Fruit fly (Drosophila melanogaster) whole organism, pupa: ENCODE results near the gene fok.

Source experiments
- CG10348 ChIP-seq: fragments of 200-800 bp; sonication (Bioruptor generic); IDR thresholded peaks from 2 replicates; pipeline ENCODE4 v1.3.6; 2022; ENCODE audit warnings: missing biosample characterization, missing genetic modification characterization
- CG12605 ChIP-seq: fragments of 200-800 bp; sonication (Bioruptor generic); IDR thresholded peaks from 2 replicates; pipeline ENCODE4 v1.3.6; 2022; ENCODE audit warnings: missing biosample characterization, missing genetic modification characterization
- CG13204 ChIP-seq: fragments of 200-800 bp; sonication (Bioruptor generic); optimal IDR thresholded peaks from 2 replicates; lab custom pipeline; 2018; ENCODE audit warnings: missing biosample characterization, mild to moderate bottlenecking, missing genetic modification characterization, moderate library complexity
- CG14655 ChIP-seq: fragments of 200-800 bp; sonication (Bioruptor generic); optimal IDR thresholded peaks from 3 replicates; lab custom pipeline; 2017; ENCODE audit warnings: mild to moderate bottlenecking, missing biosample characterization, missing genetic modification reagents, missing genetic modification characterization
- CG15710 ChIP-seq: fragments of 200-800 bp; sonication (Bioruptor generic); optimal IDR thresholded peaks from 2 replicates; lab custom pipeline; 2018; ENCODE audit warnings: missing biosample characterization, mild to moderate bottlenecking, missing genetic modification characterization, moderate library complexity
- CG17806 ChIP-seq: fragments of 200-800 bp; sonication (Bioruptor generic); optimal IDR thresholded peaks from 2 replicates; lab custom pipeline; 2018; ENCODE audit warnings: missing biosample characterization, mild to moderate bottlenecking, missing genetic modification characterization, moderate library complexity
- CG32121 ChIP-seq: fragments of 200-800 bp; sonication (Bioruptor generic); IDR thresholded peaks from 2 replicates; pipeline ENCODE4 v1.3.6; 2022; ENCODE audit warnings: missing biosample characterization, missing genetic modification characterization
- CG34367 ChIP-seq: fragments of 200-800 bp; sonication (Bioruptor generic); optimal IDR thresholded peaks from 2 replicates; lab custom pipeline; 2018; ENCODE audit warnings: missing biosample characterization, mild to moderate bottlenecking, missing genetic modification characterization
- CG4496 ChIP-seq: fragments of 200-800 bp; sonication (Bioruptor generic); IDR thresholded peaks from 3 replicates; pipeline ENCODE4 v1.3.6; 2022; ENCODE audit warnings: missing biosample characterization, missing genetic modification characterization
- CG8159 ChIP-seq: fragments of 200-800 bp; sonication (Bioruptor generic); optimal IDR thresholded peaks from 3 replicates; lab custom pipeline; 2018; ENCODE audit warnings: missing biosample characterization, mild to moderate bottlenecking, missing genetic modification characterization, moderate library complexity
- CG8301 ChIP-seq: fragments of 200-800 bp; sonication (Bioruptor generic); optimal IDR thresholded peaks from 2 replicates; lab custom pipeline; 2018; ENCODE audit warnings: missing biosample characterization, mild to moderate bottlenecking, missing genetic modification characterization
- CG9948 ChIP-seq: fragments of 200-800 bp; sonication (Bioruptor generic); optimal IDR thresholded peaks from 2 replicates; lab custom pipeline; 2018; ENCODE audit warnings: missing biosample characterization, mild to moderate bottlenecking, missing genetic modification characterization, moderate library complexity
- D1 ChIP-seq: fragments of 200-800 bp; sonication (Bioruptor generic); optimal IDR thresholded peaks from 2 replicates; lab custom pipeline; 2018; ENCODE audit warnings: missing biosample characterization, mild to moderate bottlenecking, missing genetic modification characterization, moderate library complexity
- EcR ChIP-seq: fragments of 200-800 bp; sonication (Bioruptor generic); optimal IDR thresholded peaks from 3 replicates; lab custom pipeline; 2019; ENCODE audit warnings: missing biosample characterization, missing genetic modification characterization, mild to moderate bottlenecking, moderate library complexity, missing genetic modification reagents
- Ets98B ChIP-seq: fragments of 200-800 bp; sonication (Bioruptor generic); IDR thresholded peaks from 2 replicates; pipeline ENCODE4 v1.3.6; 2022; ENCODE audit warnings: missing biosample characterization, missing genetic modification characterization
- Pif1A ChIP-seq: fragments of 200-800 bp; sonication (Bioruptor generic); optimal IDR thresholded peaks from 3 replicates; lab custom pipeline; 2016; ENCODE audit warnings: missing biosample characterization, missing genetic modification characterization
- Pif1B ChIP-seq: fragments of 200-800 bp; sonication (Bioruptor generic); optimal IDR thresholded peaks from 3 replicates; lab custom pipeline; 2016; ENCODE audit warnings: missing biosample characterization, missing genetic modification characterization
- Snoo ChIP-seq: fragments of 200-800 bp; sonication (Bioruptor generic); optimal IDR thresholded peaks from 3 replicates; lab custom pipeline; 2017; ENCODE audit warnings: missing biosample characterization, mild to moderate bottlenecking, missing genetic modification characterization, inconsistent platforms
- fd96Ca ChIP-seq: fragments of 200-800 bp; sonication (Bioruptor generic); IDR thresholded peaks from 3 replicates; pipeline ENCODE4 v1.3.6; 2022; ENCODE audit warnings: missing biosample characterization, missing genetic modification characterization
- gl ChIP-seq: fragments of 200-800 bp; sonication (Bioruptor generic); optimal IDR thresholded peaks from 2 replicates; lab custom pipeline; 2018; ENCODE audit warnings: missing biosample characterization, mild to moderate bottlenecking, missing genetic modification characterization
- rn ChIP-seq: fragments of 200-800 bp; sonication (Bioruptor generic); IDR thresholded peaks from 2 replicates; pipeline ENCODE4 v1.3.6; 2022; ENCODE audit warnings: missing biosample characterization, missing genetic modification characterization

The fok gene

dm6 chr2L:20082965-20083855 lies 1.7 kb downstream of the fok start:
- TF ChIP-seq EcR (GFP tag; lab: Kevin White, UChicago) (peak; percentile 6), CG34367 (tag; lab: Kevin White, UChicago) (peak; percentile 14), rn (GFP tag; lab: Robert Waterston, UW) (no peak), CG17806 (tag; lab: Kevin White, UChicago) (peak; percentile 41), Ets98B (peak; percentile 53), Snoo (tag; lab: Kevin White, UChicago) (peak; percentile 17), fd96Ca (GFP tag; lab: Robert Waterston, UW) (0 out of 3 replicates have a peak, but pooled peaks have one; percentile 21), CG32121 (GFP tag; lab: Robert Waterston, UW) (peak; percentile 27; the same call in 1 of the 2 replicates), CG8301 (tag; lab: Kevin White, UChicago) (peak; percentile 39), CG14655 (GFP tag; lab: Kevin White, UChicago) (peak; percentile 28), Pif1B (GFP tag; lab: Kevin White, UChicago) (no peak), CG8159 (peak; percentile 38), CG15710 (peak; percentile 40), D1 (no peak), CG4496 (GFP tag; lab: Robert Waterston, UW) (peak; percentile 68), CG10348 (GFP tag; lab: Robert Waterston, UW) (no peak), Pif1A (GFP tag; lab: Kevin White, UChicago) (peak; percentile 24), CG9948 (tag; lab: Kevin White, UChicago) (peak; percentile 14)

- TF ChIP-seq CG13204 (GFP tag; lab: Kevin White, UChicago) (peak; percentile 51), EcR (GFP tag; lab: Kevin White, UChicago) (peak; percentile 50), Pif1A (GFP tag; lab: Kevin White, UChicago) (no peak), CG9948 (tag; lab: Kevin White, UChicago) (no peak), Pif1B (GFP tag; lab: Kevin White, UChicago) (no peak)
Observed at dm6 chr2L:20082155-20082964, 2.5 kb downstream of the fok start.

- TF ChIP-seq CG12605 (GFP tag; lab: Robert Waterston, UW): no peak
- 0 out of 3 replicates have a peak, but pooled peaks have one; percentile 24 for TF ChIP-seq CG4496 (GFP tag; lab: Robert Waterston, UW)
- no peak for TF ChIP-seq fd96Ca (GFP tag; lab: Robert Waterston, UW)
- no peak for TF ChIP-seq CG9948 (tag; lab: Kevin White, UChicago)
- TF ChIP-seq CG34367 (tag; lab: Kevin White, UChicago): no peak
- TF ChIP-seq Pif1B (GFP tag; lab: Kevin White, UChicago): no peak
- no peak for TF ChIP-seq Ets98B
- 0 out of 2 replicates have a peak, but pooled peaks have one; percentile 14 for TF ChIP-seq CG32121 (GFP tag; lab: Robert Waterston, UW)
- TF ChIP-seq rn (GFP tag; lab: Robert Waterston, UW): no peak
- no peak for TF ChIP-seq CG15710
- no peak for TF ChIP-seq CG17806 (tag; lab: Kevin White, UChicago)
- TF ChIP-seq D1: no peak
- no peak for TF ChIP-seq EcR (GFP tag; lab: Kevin White, UChicago)
- no peak for TF ChIP-seq Pif1A (GFP tag; lab: Kevin White, UChicago)
- TF ChIP-seq CG10348 (GFP tag; lab: Robert Waterston, UW): no peak
- peak; percentile 5 for TF ChIP-seq gl
- TF ChIP-seq Snoo (tag; lab: Kevin White, UChicago): no peak
- no peak for TF ChIP-seq CG8159
- TF ChIP-seq CG14655 (GFP tag; lab: Kevin White, UChicago): no peak
- no peak for TF ChIP-seq CG13204 (GFP tag; lab: Kevin White, UChicago)
- TF ChIP-seq CG8301 (tag; lab: Kevin White, UChicago): no peak
Observed at dm6 chr2L:20080772-20081171, 4.1 kb downstream of the fok start.

dm6 chr2L:20078880-20079279 lies 6.0 kb downstream of the fok start:
- TF ChIP-seq CG17806 (tag; lab: Kevin White, UChicago) (no peak), rn (GFP tag; lab: Robert Waterston, UW) (no peak), Pif1A (GFP tag; lab: Kevin White, UChicago) (peak; percentile 11), CG8159 (no peak)
